Fruit fly (Drosophila melanogaster) whole organism, larva: ENCODE measurements around the gene CG31787.

Source experiments
- noc ChIP-seq: fragments of 200-800 bp; sonication (Bioruptor generic); optimal IDR thresholded peaks from 3 replicates; lab custom pipeline; 2019; ENCODE audit warnings: missing biosample characterization, mild to moderate bottlenecking, missing genetic modification characterization, moderate library complexity

The CG31787 gene

dm6 chr2L:18308652-18309051 is 23.1 kb upstream of the CG31787 start:
- TF ChIP-seq noc (tag; lab: Kevin White, UChicago), result no peak

dm6 chr2L:18307823-18308222 is 22.3 kb upstream of the CG31787 start:
- TF ChIP-seq noc (tag; lab: Kevin White, UChicago), result no peak

DNA sequence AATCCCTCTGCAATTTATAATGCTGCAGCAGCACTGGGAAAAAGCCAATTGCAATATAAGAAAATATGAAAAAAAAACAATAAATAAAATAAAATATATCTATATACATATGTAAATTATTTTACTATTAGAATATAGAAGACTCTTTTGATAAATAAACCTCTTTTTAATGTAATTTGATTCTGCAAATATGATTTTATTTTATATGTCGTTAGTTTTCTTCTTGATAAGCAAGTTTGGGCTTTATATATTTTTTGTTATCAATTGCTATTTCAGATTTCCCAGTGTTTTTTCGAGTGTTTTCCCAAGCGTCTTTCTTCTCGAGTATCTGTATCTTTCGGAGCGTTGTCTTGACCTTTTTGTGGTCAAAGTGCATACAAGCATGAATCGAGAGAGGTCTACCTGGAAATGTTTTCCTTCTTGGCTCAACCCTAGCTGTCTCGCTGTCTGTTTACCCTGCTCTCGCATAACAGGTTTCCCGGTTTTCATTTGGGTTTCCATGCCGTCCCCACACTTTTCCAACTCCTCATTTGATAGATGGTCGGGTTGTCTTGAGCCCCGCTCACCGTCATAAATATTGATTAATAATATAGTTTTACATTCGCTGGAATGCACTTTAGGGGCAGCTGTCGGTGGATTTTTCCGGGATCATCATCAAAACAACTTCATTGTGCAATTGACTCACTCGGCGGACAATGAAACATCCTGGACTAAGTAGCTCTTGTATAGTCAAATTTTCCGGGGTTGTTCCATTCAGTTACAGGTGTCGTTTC is 19.7 kb upstream of the CG31787 start:
- TF ChIP-seq noc (tag; lab: Kevin White, UChicago), result no peak

- TF ChIP-seq noc (tag; lab: Kevin White, UChicago), result no peak
These were observed 18.9 kb upstream of the CG31787 start for dm6 chr2L:18304469-18304868.

- TF ChIP-seq noc (tag; lab: Kevin White, UChicago), result no peak
These were observed 17.3 kb upstream of the CG31787 start for dm6 chr2L:18302780-18303179.

- no peak for TF ChIP-seq noc (tag; lab: Kevin White, UChicago)
These were observed 13.0 kb upstream of the CG31787 start for dm6 chr2L:18298541-18298940.

DNA sequence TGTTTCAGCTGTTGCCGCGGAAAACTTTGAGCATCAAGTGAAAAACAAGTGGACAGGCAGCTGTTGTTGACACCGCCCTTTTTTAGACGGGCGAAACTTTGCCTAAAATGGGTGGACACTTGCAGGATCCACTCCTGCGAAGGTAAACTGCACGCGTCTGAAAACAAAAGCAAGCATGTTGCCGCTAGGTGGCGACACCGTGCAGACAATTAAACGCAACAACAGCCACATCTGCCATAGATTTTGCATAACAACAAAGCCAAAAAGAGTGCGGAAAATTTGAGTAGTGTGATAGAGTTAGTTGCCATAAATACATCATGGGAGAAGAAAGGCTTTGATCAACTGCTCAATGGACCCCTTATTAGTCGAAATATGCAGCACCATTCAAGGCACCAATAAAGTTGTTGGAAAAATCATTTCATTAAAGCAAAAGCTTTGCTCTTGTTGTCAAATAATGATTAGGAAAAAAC is 8.9 kb upstream of the CG31787 start, which contains the start of gene CG5790:
Gene CG5790 (plus strand): TSS at position 420 of the 470 bp plus-strand sequence.
- no peak for TF ChIP-seq noc (tag; lab: Kevin White, UChicago)

DNA sequence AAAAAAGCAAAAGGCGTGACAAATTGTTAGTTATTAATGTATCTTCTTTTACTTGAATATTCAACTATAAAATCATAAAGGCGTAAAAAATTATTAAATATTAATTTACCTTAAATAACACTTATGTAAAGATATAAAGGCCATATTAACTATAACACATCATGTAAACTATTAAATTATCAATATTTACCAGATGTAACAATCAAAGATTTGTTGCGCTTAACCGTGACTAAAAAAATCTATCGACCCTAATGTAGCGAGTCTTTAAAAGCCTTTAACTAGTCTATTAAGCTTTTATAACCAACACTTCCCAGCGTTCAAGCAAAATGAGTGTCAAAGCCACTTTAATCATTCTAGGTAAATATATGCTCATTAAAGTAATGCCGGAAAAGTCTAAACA is 6.7 kb upstream of the CG31787 start, which contains the start of gene Sfp36F:
Gene Sfp36F (plus strand): TSS at position 301 of the 400 bp plus-strand sequence.
- no peak for TF ChIP-seq noc (tag; lab: Kevin White, UChicago)

dm6 chr2L:18291362-18291761 is 5.8 kb upstream of the CG31787 start, which contains the start of gene CG43362:
Gene CG43362 (minus strand): TSS chr2L:18291462.
- TF ChIP-seq noc (tag; lab: Kevin White, UChicago), result no peak

DNA sequence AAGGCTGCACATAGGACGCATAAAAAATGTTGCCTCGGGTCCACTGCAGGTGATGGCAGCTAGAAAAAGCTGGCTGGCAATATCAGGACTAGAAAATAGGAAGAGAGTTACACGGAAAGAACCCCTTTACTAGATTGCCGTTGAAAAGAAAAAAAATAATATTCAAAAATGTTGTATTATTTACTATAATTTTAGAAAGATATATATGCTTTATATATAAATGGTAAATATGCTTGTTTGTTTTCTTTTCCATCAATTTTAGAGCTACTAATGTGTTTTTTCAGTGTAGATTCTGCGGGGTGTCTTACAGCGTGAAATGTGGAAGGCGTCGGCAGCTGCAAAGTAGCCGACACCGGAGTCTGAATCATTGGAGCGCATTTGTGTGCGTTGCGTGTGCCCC is 1.7 kb upstream of the CG31787 start:
- no peak for TF ChIP-seq noc (tag; lab: Kevin White, UChicago)

dm6 chr2L:18284150-18284842 is 1.2 kb downstream of the CG31787 start:
- no peak for TF ChIP-seq noc (tag; lab: Kevin White, UChicago)

DNA sequence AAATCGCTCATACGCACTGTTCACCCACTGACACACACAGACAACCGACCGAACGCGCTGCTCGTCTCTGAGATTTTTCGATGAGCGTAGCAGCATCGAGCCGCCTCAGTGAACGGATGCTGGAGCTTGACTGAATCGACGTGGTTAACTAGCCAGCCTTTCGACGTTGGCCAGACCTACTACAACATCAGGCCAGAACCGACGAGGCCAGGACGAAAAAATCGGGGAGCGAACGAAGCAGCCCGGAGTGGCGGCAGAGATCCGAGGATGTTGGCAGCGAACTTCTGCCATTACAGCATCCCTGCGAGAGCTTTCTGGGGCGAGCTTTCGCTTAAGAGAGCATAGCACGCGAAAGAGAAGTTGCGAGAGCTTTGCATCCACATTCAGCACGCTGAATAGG is 9.9 kb downstream of the CG31787 start, which contains the start of gene CG42750:
Gene CG42750 (minus strand): TSS at position 108 of the 400 bp plus-strand sequence.
- no peak for TF ChIP-seq noc (tag; lab: Kevin White, UChicago)

dm6 chr2L:18267815-18268214 is 17.7 kb downstream of the CG31787 start:
- TF ChIP-seq noc (tag; lab: Kevin White, UChicago), result no peak

DNA sequence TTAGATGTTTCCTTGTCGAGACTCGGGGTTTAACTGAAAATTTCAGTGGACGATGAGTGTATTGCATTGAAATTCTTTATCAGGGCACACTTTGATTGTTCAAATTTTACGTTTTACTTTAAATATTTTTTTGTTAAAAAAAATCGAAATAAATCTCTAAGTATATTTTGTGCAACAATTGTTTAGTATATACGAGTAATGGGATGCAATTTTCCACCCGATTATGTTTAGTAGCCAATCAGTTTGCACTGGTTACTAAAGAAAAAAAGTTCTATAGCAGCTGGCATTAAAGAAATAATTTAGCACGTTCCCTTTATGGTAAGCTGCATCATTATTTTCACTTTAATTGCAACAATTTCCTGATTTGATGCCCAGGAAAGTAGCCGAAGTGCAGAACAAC is 27.6 kb downstream of the CG31787 start, which contains the start of gene CG31788:
Gene CG31788 (minus strand): TSS at position 101 of the 400 bp plus-strand sequence.
- TF ChIP-seq noc (tag; lab: Kevin White, UChicago), result no peak

dm6 chr2L:18236493-18236892 is 49.0 kb downstream of the CG31787 start:
- TF ChIP-seq noc (tag; lab: Kevin White, UChicago), result no peak
